Worm (Caenorhabditis elegans): ENCODE data around the gene nhr-88.

- TF ChIP-seq blmp-1 (tag; optimal IDR thresholded peaks at IDR 0.05; ENCODE audit: insufficient read depth) (no peak), aly-2 (tag; optimal IDR thresholded peaks at IDR 0.05) (no peak), mdl-1 (tag; optimal IDR thresholded peaks at IDR 0.05) (no peak), unc-62 (GFP tag; optimal IDR thresholded peaks at IDR 0.05) (no peak), lin-39 (tag; optimal IDR thresholded peaks at IDR 0.05) (no peak), unc-39 (tag; optimal IDR thresholded peaks at IDR 0.05) (no peak), elt-3 (tag; optimal IDR thresholded peaks at IDR 0.05) (no peak)
Measured at ce11 chrII:2930499-2930898, 45.9 kb upstream of the nhr-88 start, which contains the start of the genes irld-64 and irld-63.

All from whole organism, L2 larva.